Worm (Caenorhabditis elegans) whole organism, midembryonic: ENCODE results near the gene sdz-13.

Experiments used
- flt-1 ChIP-seq: fragments of 200-800 bp; sonication (Bioruptor generic); IDR thresholded peaks from 2 replicates; pipeline ENCODE4 v1.3.6; 2022; ENCODE audit warnings: missing genetic modification characterization, missing compliant biosample characterization
- tab-1 ChIP-seq: fragments of 200-800 bp; sonication (Bioruptor generic); IDR thresholded peaks from 2 replicates; pipeline ENCODE4 v1.3.6; 2022; ENCODE audit warnings: missing genetic modification characterization, missing compliant biosample characterization
- ztf-23 ChIP-seq: fragments of 200-800 bp; sonication (Bioruptor generic); IDR thresholded peaks from 2 replicates; pipeline ENCODE4 v1.3.6; 2022; ENCODE audit warnings: missing genetic modification reagents, missing genetic modification characterization, missing compliant biosample characterization
- ztf-29 ChIP-seq: fragments of 200-800 bp; sonication (Bioruptor generic); IDR thresholded peaks from 2 replicates; pipeline ENCODE4 v1.3.6; 2022; ENCODE audit warnings: missing genetic modification reagents, missing genetic modification characterization, missing compliant biosample characterization

DNA sequence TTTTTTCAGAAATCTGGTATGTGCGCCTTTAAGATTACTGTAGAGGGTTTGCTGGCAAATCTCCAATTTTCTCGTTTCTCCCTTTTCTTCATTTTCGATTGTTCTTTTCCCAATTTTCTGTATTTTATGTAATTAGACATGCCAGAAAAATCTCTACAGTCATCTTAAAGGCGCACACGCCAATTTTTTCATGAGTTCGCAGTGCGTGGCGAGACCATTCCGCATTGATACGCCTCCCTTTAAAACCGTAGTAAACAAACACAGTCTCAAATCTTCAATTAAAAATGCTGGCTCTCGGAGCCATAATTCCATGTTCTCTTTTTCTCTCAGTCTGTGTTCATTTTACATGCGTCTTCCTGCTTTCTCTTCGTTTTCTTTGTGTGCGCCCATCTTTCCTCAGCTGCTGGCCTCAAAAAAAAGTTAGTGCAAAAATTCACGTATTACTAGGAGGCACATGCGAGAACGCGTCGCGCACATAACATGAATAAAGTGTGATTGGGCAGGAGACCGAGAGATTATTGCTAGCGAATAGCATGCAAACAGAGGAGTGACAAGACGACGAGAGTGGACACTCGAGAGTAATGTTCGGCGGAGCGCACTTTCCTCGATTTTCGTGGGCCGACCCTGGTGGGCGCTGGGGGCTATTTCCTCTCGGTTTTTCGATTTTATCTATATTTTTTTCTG lies 39.6 kb upstream of the sdz-13 start:
- peak; percentile 50; the same call in 1 of the 2 replicates for TF ChIP-seq flt-1 (GFP tag; lab: Robert Waterston, UW)
- no peak for TF ChIP-seq ztf-23 (GFP tag; lab: Robert Waterston, UW)
- TF ChIP-seq tab-1 (GFP tag; lab: Robert Waterston, UW), result no peak
- no peak for TF ChIP-seq ztf-29 (GFP tag; lab: Robert Waterston, UW)
